Fruit fly (Drosophila melanogaster): ENCODE data around the gene CG7872.
A peak's percentile ranks its signal among the peaks of the same experiment; 100 is the strongest.

The CG7872 gene

DNA sequence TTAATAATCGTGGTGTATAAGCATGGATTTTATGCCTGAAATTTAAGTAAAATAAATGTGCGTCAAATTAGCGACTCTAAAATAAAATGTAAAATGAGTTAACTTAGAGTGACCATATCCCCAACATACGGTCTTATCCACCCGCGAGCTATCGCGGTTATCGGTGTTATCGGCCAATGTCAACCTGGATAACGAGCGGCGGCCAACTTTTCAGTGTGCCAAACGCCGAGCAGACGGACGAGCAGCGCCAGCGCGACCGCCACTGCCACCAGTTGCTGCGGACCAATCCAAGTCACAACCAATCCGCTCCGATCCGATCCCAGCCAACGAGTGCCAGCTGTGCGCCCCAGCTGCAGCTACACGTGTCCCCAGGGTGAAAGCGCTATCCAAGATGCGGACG, at the start of gene CG7872, which contains the start of gene cerv:
CG7872 (plus strand) TSS at position 163 of the 400 bp plus-strand sequence.
cerv (minus strand) TSS at position 129 of the 400 bp plus-strand sequence.
- TF ChIP-seq Hr78 (GFP tag; optimal IDR thresholded peaks at IDR 0.05) (no peak), CG30431 (GFP tag; optimal IDR thresholded peaks at IDR 0.05) (no peak), bigmax (GFP tag; optimal IDR thresholded peaks at IDR 0.05) (no peak), pnt (GFP tag; optimal IDR thresholded peaks at IDR 0.05) (no peak), ase (GFP tag; IDR thresholded peaks at IDR 0.05) (no peak), Nf-YC (tag; optimal IDR thresholded peaks at IDR 0.05) (no peak), Antp (GFP tag; optimal IDR thresholded peaks at IDR 0.05) (no peak), bab2 (GFP tag; optimal IDR thresholded peaks at IDR 0.05) (no peak), emc (GFP tag; optimal IDR thresholded peaks at IDR 0.05) (no peak), CG9437 (GFP tag; optimal IDR thresholded peaks at IDR 0.05) (no peak), Opbp (GFP tag; IDR thresholded peaks at IDR 0.05; ENCODE audit: partially characterized antibody) (peak; percentile 79), Nf-YB (GFP tag; optimal IDR thresholded peaks at IDR 0.05) (no peak), pita (GFP tag; optimal IDR thresholded peaks at IDR 0.05) (no peak), Eip74EF (GFP tag; optimal IDR thresholded peaks at IDR 0.05) (no peak), fd3F (GFP tag; optimal IDR thresholded peaks at IDR 0.05) (no peak), sqz (GFP tag; optimal IDR thresholded peaks at IDR 0.05) (no peak), sr (GFP tag; IDR thresholded peaks at IDR 0.05) (no peak), Tbp (GFP tag; optimal IDR thresholded peaks at IDR 0.05) (no peak), E2f1 (GFP tag; IDR thresholded peaks at IDR 0.05) (no peak), gem (tag; optimal IDR thresholded peaks at IDR 0.05) (no peak), CG10565 (GFP tag; optimal IDR thresholded peaks at IDR 0.05) (no peak), zfh2 (GFP tag; optimal IDR thresholded peaks at IDR 0.05) (no peak), CG14050 (GFP tag; IDR thresholded peaks at IDR 0.05) (no peak), CG7928 (GFP tag; optimal IDR thresholded peaks at IDR 0.05) (no peak), Gug (GFP tag; IDR thresholded peaks at IDR 0.05) (no peak), wek (GFP tag; optimal IDR thresholded peaks at IDR 0.05) (no peak), CG5245 (GFP tag; optimal IDR thresholded peaks at IDR 0.05) (no peak), slou (GFP tag; optimal IDR thresholded peaks at IDR 0.05) (no peak), CG7372 (GFP tag; IDR thresholded peaks at IDR 0.05) (no peak), Optix (GFP tag; IDR thresholded peaks at IDR 0.05) (no peak), CG15696 (tag; optimal IDR thresholded peaks at IDR 0.05) (no peak), maf-S (GFP tag; optimal IDR thresholded peaks at IDR 0.05) (no peak), ab (GFP tag; optimal IDR thresholded peaks at IDR 0.05) (no peak), CG4404 (GFP tag; IDR thresholded peaks at IDR 0.05) (no peak), Usf (GFP tag; optimal IDR thresholded peaks at IDR 0.05) (no peak), CG42726 (GFP tag; IDR thresholded peaks at IDR 0.05; ENCODE audit: partially characterized antibody) (0 out of 2 replicates have a peak, but pooled peaks have one; percentile 22), Hr39 (optimal IDR thresholded peaks at IDR 0.05) (no peak), lab (GFP tag; optimal IDR thresholded peaks at IDR 0.05) (no peak), CG31365 (tag; optimal IDR thresholded peaks at IDR 0.05) (no peak), HLH4C (GFP tag; IDR thresholded peaks at IDR 0.05; ENCODE audit: partially characterized antibody) (peak; percentile 80), CG17361 (GFP tag; IDR thresholded peaks at IDR 0.05) (0 out of 3 replicates have a peak, but pooled peaks have one; percentile 17), Gsc (GFP tag; IDR thresholded peaks at IDR 0.05) (no peak), cad (GFP tag; optimal IDR thresholded peaks at IDR 0.05) (no peak), CG7786 (GFP tag; optimal IDR thresholded peaks at IDR 0.05) (no peak), Lhr (GFP tag; optimal IDR thresholded peaks at IDR 0.05) (no peak), dm (GFP tag; optimal IDR thresholded peaks at IDR 0.05) (peak; percentile 30), hbn (GFP tag; IDR thresholded peaks at IDR 0.05; ENCODE audit: partially characterized antibody) (peak; percentile 68), cato (GFP tag; optimal IDR thresholded peaks at IDR 0.05; ENCODE audit: borderline replicate concordance) (no peak), Bgb (GFP tag; IDR thresholded peaks at IDR 0.05; ENCODE audit: partially characterized antibody) (peak; percentile 72), CG2202 (tag; optimal IDR thresholded peaks at IDR 0.05) (no peak), lmd (GFP tag; IDR thresholded peaks at IDR 0.05) (no peak), stwl (tag; optimal IDR thresholded peaks at IDR 0.05) (peak; percentile 81)

All from whole organism, embryonic.